Worm (Caenorhabditis elegans) whole organism, L2 larva: ENCODE results near the gene AC8.3.
"Not testable (repeated sequence)": the region's sequence is repeated elsewhere in the genome, so short reads cannot be mapped to it uniquely, and the experiment has no call there.

Source experiments
- C34F6.9 ChIP-seq: fragments of 150-350 bp; optimal IDR thresholded peaks from 2 replicates; lab custom pipeline; 2014; ENCODE audit warnings: missing biosample characterization, missing genetic modification characterization
- F13H6.1 ChIP-seq: sonication (generic microtip); optimal IDR thresholded peaks from 2 replicates; lab custom pipeline; 2016; ENCODE audit warnings: missing genetic modification characterization, missing compliant biosample characterization
- R02D3.7 ChIP-seq: fragments of 150-350 bp; optimal IDR thresholded peaks from 2 replicates; lab custom pipeline; 2014; ENCODE audit warnings: missing biosample characterization, missing genetic modification characterization
- ZK546.5 ChIP-seq: sonication (generic microtip); optimal IDR thresholded peaks from 2 replicates; lab custom pipeline; 2017; ENCODE audit warnings: missing biosample characterization, missing genetic modification characterization
- dmd-4 ChIP-seq: sonication (generic microtip); optimal IDR thresholded peaks from 2 replicates; lab custom pipeline; 2017; ENCODE audit warnings: missing biosample characterization, missing genetic modification characterization
- egl-27 ChIP-seq: sonication (generic microtip); optimal IDR thresholded peaks from 3 replicates; lab custom pipeline; 2017; ENCODE audit warnings: missing biosample characterization, missing genetic modification reagents, missing genetic modification characterization
- lin-39 ChIP-seq: fragments of 150-350 bp; optimal IDR thresholded peaks from 2 replicates; lab custom pipeline; 2014; ENCODE audit warnings: missing biosample characterization, missing genetic modification reagents, missing genetic modification characterization
- mdl-1 ChIP-seq, 2 experiments: fragments of 150-350 bp in 1 of 2; sonication (generic microtip) in 1 of 2; optimal IDR thresholded peaks; 2 replicates each; lab custom pipeline; 2017; ENCODE audit warnings: missing biosample characterization in 2 of 2, missing genetic modification characterization in 2 of 2
- nhr-129 ChIP-seq: fragments of 150-350 bp; optimal IDR thresholded peaks from 2 replicates; lab custom pipeline; 2014; ENCODE audit warnings: missing biosample characterization, missing genetic modification characterization
- nhr-21 ChIP-seq: fragments of 150-350 bp; optimal IDR thresholded peaks from 2 replicates; lab custom pipeline; 2014; ENCODE audit warnings: missing biosample characterization, missing genetic modification characterization
- nhr-23 ChIP-seq: fragments of 150-350 bp; optimal IDR thresholded peaks from 2 replicates; lab custom pipeline; 2014; ENCODE audit warnings: missing biosample characterization, missing genetic modification reagents, missing genetic modification characterization
- nhr-6 ChIP-seq: fragments of 150-350 bp; optimal IDR thresholded peaks from 2 replicates; lab custom pipeline; 2014; ENCODE audit warnings: missing biosample characterization, missing genetic modification characterization
- sma-3 ChIP-seq: sonication (generic microtip); optimal IDR thresholded peaks from 2 replicates; lab custom pipeline; 2016; ENCODE audit warnings: missing genetic modification reagents, missing genetic modification characterization, missing compliant biosample characterization
- zag-1 ChIP-seq: fragments of 150-350 bp; optimal IDR thresholded peaks from 2 replicates; lab custom pipeline; 2014; ENCODE audit warnings: missing biosample characterization, missing genetic modification characterization
- ztf-11 ChIP-seq: sonication (generic microtip); optimal IDR thresholded peaks from 2 replicates; lab custom pipeline; 2017; ENCODE audit warnings: missing biosample characterization, missing genetic modification characterization
- ztf-4 ChIP-seq: fragments of 150-350 bp; optimal IDR thresholded peaks from 2 replicates; lab custom pipeline; 2014; ENCODE audit warnings: missing biosample characterization, missing genetic modification characterization

AC8.3 gene

DNA sequence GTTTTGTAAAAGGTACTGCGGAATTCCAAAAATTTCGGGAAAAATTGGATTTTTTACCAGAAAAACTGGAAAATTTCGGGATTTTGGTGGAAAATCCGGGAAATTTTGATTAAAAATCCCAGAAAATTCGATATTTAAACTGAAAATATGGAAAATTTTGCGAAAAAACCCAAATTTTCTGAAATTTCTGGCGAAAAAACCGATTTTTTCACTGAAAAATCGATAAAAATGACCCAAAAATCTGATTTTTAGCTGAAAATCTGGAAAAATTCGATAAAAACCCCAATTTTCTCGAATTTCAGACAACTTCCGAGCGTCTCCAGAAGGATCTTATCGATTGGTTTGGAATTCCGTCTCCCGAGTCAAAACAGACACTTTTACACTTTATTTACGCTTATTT, 36.7 kb downstream of the AC8.3 start, which contains the start of gene T08D2.8:
Gene T08D2.8, plus strand, starts transcription at position 301 of the 400 bp plus-strand sequence.
- TF ChIP-seq mdl-1 (tag; optimal IDR thresholded peaks at IDR 0.05; lab: Kevin White, UChicago) (no peak), nhr-21 (tag; lab: Kevin White, UChicago) (no peak), ztf-11 (tag; lab: Kevin White, UChicago) (no peak), dmd-4 (tag; lab: Kevin White, UChicago) (no peak), lin-39 (no peak), R02D3.7 (no peak), C34F6.9 (tag; lab: Kevin White, UChicago) (no peak), ztf-4 (tag; lab: Kevin White, UChicago) (no peak), ZK546.5 (no peak), nhr-23 (no peak), egl-27 (no peak), F13H6.1 (tag; lab: Kevin White, UChicago) (no peak), nhr-6 (tag; lab: Kevin White, UChicago) (no peak), sma-3 (GFP tag; lab: Kevin White, UChicago) (no peak), nhr-129 (no peak)
- TF ChIP-seq, all 48 proteins: peak for 0

ce11 chrX:182119-182741, 47.0 kb downstream of the AC8.3 start, which contains the start of the genes T08D2.6 and chkr-1:
Gene T08D2.6, minus strand, starts transcription at chrX:182169.
Gene chkr-1, plus strand, starts transcription at chrX:182691.
- TF ChIP-seq zag-1, ztf-11, nhr-21 (tag; lab: Kevin White, UChicago): not testable (repeated sequence)
